Worm (Caenorhabditis elegans) whole organism, midembryonic: Measurements from ENCODE around the gene C34F6.5.

Experiments
- flt-1 ChIP-seq: fragments of 200-800 bp; sonication (Bioruptor generic); IDR thresholded peaks from 2 replicates; pipeline ENCODE4 v1.3.6; 2022; ENCODE audit warnings: missing genetic modification characterization, missing compliant biosample characterization
- klf-2 ChIP-seq: fragments of 200-800 bp; sonication (Bioruptor generic); conservative IDR thresholded peaks from 2 replicates; pipeline ENCODE4 v1.3.6; 2022; ENCODE audit warnings: missing genetic modification reagents, missing genetic modification characterization, missing compliant biosample characterization
- med-1 ChIP-seq: sonication (generic microtip); optimal IDR thresholded peaks from 2 replicates; lab custom pipeline; 2017; ENCODE audit warnings: missing genetic modification characterization, mild to moderate bottlenecking, missing compliant biosample characterization, antibody characterized with exemption, missing genetic modification reagents; ENCODE audit not compliant: insufficient read depth
- ref-1 ChIP-seq: fragments of 200-800 bp; sonication (Bioruptor generic); conservative IDR thresholded peaks from 2 replicates; pipeline ENCODE4 v1.3.6; 2022; ENCODE audit warnings: missing genetic modification reagents, missing genetic modification characterization, missing compliant biosample characterization
- tab-1 ChIP-seq: fragments of 200-800 bp; sonication (Bioruptor generic); IDR thresholded peaks from 2 replicates; pipeline ENCODE4 v1.3.6; 2022; ENCODE audit warnings: missing genetic modification characterization, missing compliant biosample characterization
- ztf-29 ChIP-seq: fragments of 200-800 bp; sonication (Bioruptor generic); IDR thresholded peaks from 2 replicates; pipeline ENCODE4 v1.3.6; 2022; ENCODE audit warnings: missing genetic modification reagents, missing genetic modification characterization, missing compliant biosample characterization

- TF ChIP-seq ztf-29 (GFP tag; lab: Robert Waterston, UW) (no peak), med-1 (GFP tag; lab: Kevin White, UChicago) (no peak), flt-1 (GFP tag; lab: Robert Waterston, UW) (no peak), ref-1 (GFP tag; lab: Robert Waterston, UW) (no peak), klf-2 (GFP tag; lab: Robert Waterston, UW) (no peak), tab-1 (no peak)
Measured at ce11 chrX:11201165-11201564, 7.5 kb downstream of the C34F6.5 start, which contains the start of gene col-179.
